Fruit fly (Drosophila melanogaster): ENCODE measurements around the gene swm.

Gene swm

DNA sequence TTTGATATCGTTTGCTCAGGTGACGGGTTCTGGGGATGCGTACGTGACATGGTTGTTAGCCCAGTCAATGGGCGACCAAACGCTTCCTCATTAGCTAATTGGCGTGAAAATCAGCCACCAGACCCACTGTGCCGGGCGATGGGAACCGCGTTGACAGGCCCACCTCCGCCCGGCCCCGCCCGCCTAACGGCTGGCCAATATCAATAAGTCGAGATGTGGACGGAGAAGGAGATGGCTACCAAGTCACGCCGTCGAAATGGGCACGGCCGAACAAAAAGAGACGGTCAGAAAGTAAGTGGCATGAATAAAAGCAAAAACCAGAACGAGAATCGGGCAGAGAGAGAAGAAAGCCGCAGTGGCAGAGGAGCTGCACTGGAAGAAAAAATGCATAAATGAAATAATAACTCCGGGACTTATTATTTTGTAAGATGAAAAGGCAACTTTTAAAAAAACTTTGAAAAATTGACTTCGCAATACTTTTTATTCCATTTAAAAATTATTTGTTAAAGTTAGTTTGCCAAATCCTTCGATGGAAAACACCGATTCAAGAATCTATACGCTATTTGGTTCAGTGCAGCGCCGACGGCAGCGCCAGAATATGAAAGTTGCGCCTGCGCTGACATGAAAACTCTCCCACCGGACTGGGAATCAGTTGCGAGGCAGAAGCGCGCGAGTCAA, 44.9 kb downstream of the swm start, which contains the start of gene CG13082 (continued):
- TF ChIP-seq ab (GFP tag; optimal IDR thresholded peaks at IDR 0.05) (no peak), chm (GFP tag; IDR thresholded peaks at IDR 0.05) (no peak), slbo (GFP tag; IDR thresholded peaks at IDR 0.05) (no peak), ken (GFP tag; IDR thresholded peaks at IDR 0.05) (no peak), pfk (GFP tag; optimal IDR thresholded peaks at IDR 0.05) (no peak), lola (GFP tag; optimal IDR thresholded peaks at IDR 0.05) (peak in 1 of 3 experiments; percentile 80), tin (GFP tag; optimal IDR thresholded peaks at IDR 0.05) (peak; percentile 52), CG4820 (GFP tag; optimal IDR thresholded peaks at IDR 0.05) (peak; percentile 61), CG2889 (GFP tag; IDR thresholded peaks at IDR 0.05) (no peak), CG8765 (GFP tag; IDR thresholded peaks at IDR 0.05) (no peak), vvl (GFP tag; IDR thresholded peaks at IDR 0.05) (peak; percentile 36; the same call in 1 of the 2 replicates), lilli (GFP tag; optimal IDR thresholded peaks at IDR 0.05) (peak; percentile 29), dpn (GFP tag; optimal IDR thresholded peaks at IDR 0.05) (peak in 1 of 2 experiments; percentile 9), Blimp-1 (GFP tag; optimal IDR thresholded peaks at IDR 0.05) (peak; percentile 87), tx (GFP tag; optimal IDR thresholded peaks at IDR 0.05) (peak; percentile 23), CG6654 (GFP tag; optimal IDR thresholded peaks at IDR 0.05) (peak; percentile 33), CG6791 (GFP tag; IDR thresholded peaks at IDR 0.05; ENCODE audit: partially characterized antibody) (no peak), CG2875 (GFP tag; optimal IDR thresholded peaks at IDR 0.05) (peak; percentile 59), Chrac-16 (GFP tag; optimal IDR thresholded peaks at IDR 0.05) (peak; percentile 28), CG2129 (GFP tag; IDR thresholded peaks at IDR 0.05; ENCODE audit: partially characterized antibody) (no peak), Vsx1 (GFP tag; optimal IDR thresholded peaks at IDR 0.05) (peak; percentile 34), PHDP (tag; optimal IDR thresholded peaks at IDR 0.05) (peak; percentile 47), lbe (GFP tag; optimal IDR thresholded peaks at IDR 0.05) (peak; percentile 62), otp (GFP tag; IDR thresholded peaks at IDR 0.05) (0 out of 3 replicates have a peak, but pooled peaks have one; percentile 5), CG11247 (GFP tag; IDR thresholded peaks at IDR 0.05) (no peak), tup (GFP tag; optimal IDR thresholded peaks at IDR 0.05) (peak; percentile 10), Deaf1 (tag; optimal IDR thresholded peaks at IDR 0.05) (no peak), Doc3 (GFP tag; IDR thresholded peaks at IDR 0.05; ENCODE audit: partially characterized antibody) (no peak), Neu2 (GFP tag; optimal IDR thresholded peaks at IDR 0.05; ENCODE audit: borderline replicate concordance) (no peak), CG3995 (GFP tag; optimal IDR thresholded peaks at IDR 0.05) (no peak), CG12391 (tag; optimal IDR thresholded peaks at IDR 0.05) (peak; percentile 55), CG5180 (GFP tag; optimal IDR thresholded peaks at IDR 0.05) (no peak), D (optimal IDR thresholded peaks at IDR 0.05) (no peak), D (GFP tag; optimal IDR thresholded peaks at IDR 0.05) (peak; percentile 75), repo (GFP tag; optimal IDR thresholded peaks at IDR 0.05) (no peak), CG1647 (GFP tag; optimal IDR thresholded peaks at IDR 0.05) (no peak), CG2116 (GFP tag; optimal IDR thresholded peaks at IDR 0.05) (no peak), aop (GFP tag; IDR thresholded peaks at IDR 0.05) (no peak), odd (GFP tag; optimal IDR thresholded peaks at IDR 0.05) (no peak), CG8359 (GFP tag; optimal IDR thresholded peaks at IDR 0.05; ENCODE audit: borderline replicate concordance) (peak; percentile 62), YL-1 (GFP tag; optimal IDR thresholded peaks at IDR 0.05) (no peak), Pdp1 (GFP tag; optimal IDR thresholded peaks at IDR 0.05) (peak; percentile 13 to 23), Dfd (GFP tag; optimal IDR thresholded peaks at IDR 0.05) (no peak), p53 (GFP tag; optimal IDR thresholded peaks at IDR 0.05) (no peak), shn (GFP tag; optimal IDR thresholded peaks at IDR 0.05) (no peak), amos (GFP tag; IDR thresholded peaks at IDR 0.05; ENCODE audit: partially characterized antibody) (no peak), gsb-n (tag; optimal IDR thresholded peaks at IDR 0.05) (peak; percentile 77), CG11696 (GFP tag; IDR thresholded peaks at IDR 0.05) (no peak), CG11093 (GFP tag; IDR thresholded peaks at IDR 0.05) (no peak)

All from whole organism, embryonic.